Worm (Caenorhabditis elegans) whole organism, L3 larva: ENCODE results near the gene rpt-2.

Source experiments
- ceh-9 ChIP-seq: sonication (generic microtip); optimal IDR thresholded peaks from 2 replicates; lab custom pipeline; 2018; ENCODE audit warnings: missing biosample characterization, missing genetic modification characterization
- nhr-76 ChIP-seq: fragments of 150-350 bp; sonication (generic microtip); optimal IDR thresholded peaks from 5 replicates; lab custom pipeline; 2014; ENCODE audit warnings: missing biosample characterization, missing genetic modification characterization
- zag-1 ChIP-seq: fragments of 150-350 bp; optimal IDR thresholded peaks from 2 replicates; lab custom pipeline; 2014; ENCODE audit warnings: missing biosample characterization, missing genetic modification characterization

ce11 chrV:5983380-5983779 is 34.1 kb downstream of the rpt-2 start, which contains the start of gene dhs-16:
- no peak for TF ChIP-seq nhr-76
- TF ChIP-seq ceh-9 (tag; lab: Kevin White, UChicago), result no peak
- no peak for TF ChIP-seq zag-1 (tag; lab: Kevin White, UChicago)
